Worm (Caenorhabditis elegans) whole organism, L4 larva: ENCODE data around the gene F48G7.7.

Source experiments
- F10B5.3 ChIP-seq: sonication (generic microtip); optimal IDR thresholded peaks from 2 replicates; lab custom pipeline; 2016; ENCODE audit warnings: mild to moderate bottlenecking, missing genetic modification characterization, missing compliant biosample characterization
- F37D6.2 ChIP-seq: sonication (generic microtip); optimal IDR thresholded peaks from 2 replicates; lab custom pipeline; 2016; ENCODE audit warnings: mild to moderate bottlenecking, missing genetic modification characterization, missing compliant biosample characterization
- aha-1 ChIP-seq: fragments of 150-350 bp; peaks from one replicate; lab custom pipeline; 2014; ENCODE audit warnings: missing biosample characterization, missing genetic modification characterization
- ceh-32 ChIP-seq: sonication (generic microtip); optimal IDR thresholded peaks from 2 replicates; lab custom pipeline; 2016; ENCODE audit warnings: mild to moderate bottlenecking, missing genetic modification characterization, missing compliant biosample characterization; ENCODE audit not compliant: poor library complexity
- ceh-44 ChIP-seq: fragments of 200-800 bp; sonication (Bioruptor generic); IDR thresholded peaks from 2 replicates; pipeline ENCODE4 v1.3.6; 2022; ENCODE audit warnings: missing genetic modification reagents, missing genetic modification characterization, missing compliant biosample characterization
- ces-1 ChIP-seq: fragments of 150-350 bp; sonication (generic microtip); optimal IDR thresholded peaks from 4 replicates; lab custom pipeline; 2014; ENCODE audit warnings: missing biosample characterization, missing genetic modification reagents, missing genetic modification characterization
- ctbp-1 ChIP-seq: fragments of 200-800 bp; sonication (Bioruptor generic); IDR thresholded peaks from 2 replicates; pipeline ENCODE4 v1.3.6; 2022; ENCODE audit warnings: missing genetic modification reagents, missing genetic modification characterization, missing compliant biosample characterization
- daf-16 ChIP-seq, 3 experiments: sonication (generic microtip); optimal IDR thresholded peaks; 2 replicates each; lab custom pipeline; 2016 to 2017; ENCODE audit warnings: missing genetic modification characterization in 3 of 3, missing genetic modification reagents in 3 of 3, mild to moderate bottlenecking in 2 of 3, missing compliant biosample characterization in 2 of 3, missing biosample characterization in 1 of 3, moderate library complexity in 1 of 3
- daf-19 ChIP-seq: fragments of 200-800 bp; sonication (Bioruptor generic); conservative IDR thresholded peaks from 2 replicates; pipeline ENCODE4 v1.3.6; 2022; ENCODE audit warnings: missing genetic modification characterization, missing compliant biosample characterization
- daf-8 ChIP-seq: fragments of 200-800 bp; sonication (Bioruptor generic); IDR thresholded peaks from 2 replicates; pipeline ENCODE4 v1.3.6; 2022; ENCODE audit warnings: missing genetic modification characterization, missing compliant biosample characterization
- dmd-6 ChIP-seq: fragments of 200-800 bp; sonication (Bioruptor generic); IDR thresholded peaks from 2 replicates; pipeline ENCODE4 v1.3.6; 2022; ENCODE audit warnings: missing genetic modification reagents, missing genetic modification characterization, missing compliant biosample characterization
- dpl-1 ChIP-seq: fragments of 150-350 bp; optimal IDR thresholded peaks from 2 replicates; lab custom pipeline; 2014; ENCODE audit warnings: missing biosample characterization, missing genetic modification reagents, missing genetic modification characterization
- duxl-1 ChIP-seq: sonication (generic microtip); optimal IDR thresholded peaks from 2 replicates; lab custom pipeline; 2016; ENCODE audit warnings: mild to moderate bottlenecking, missing genetic modification characterization, moderate library complexity, missing compliant biosample characterization; ENCODE audit not compliant: poor library complexity
- egl-27 ChIP-seq: sonication (generic microtip); optimal IDR thresholded peaks from 3 replicates; lab custom pipeline; 2017; ENCODE audit warnings: missing biosample characterization, missing genetic modification reagents, missing genetic modification characterization
- egl-43 ChIP-seq: fragments of 200-800 bp; sonication (Bioruptor generic); IDR thresholded peaks from 2 replicates; pipeline ENCODE4 v1.3.6; 2022; ENCODE audit warnings: missing genetic modification reagents, missing genetic modification characterization, missing compliant biosample characterization
- fkh-10 ChIP-seq: fragments of 150-350 bp; optimal IDR thresholded peaks from 2 replicates; lab custom pipeline; 2014; ENCODE audit warnings: missing biosample characterization, missing genetic modification reagents, missing genetic modification characterization
- hif-1 ChIP-seq, 2 experiments: sonication (generic microtip); optimal IDR thresholded peaks; 2 replicates each; lab custom pipeline; 2016 to 2017; ENCODE audit warnings: missing compliant biosample characterization in 2 of 2, missing genetic modification characterization in 2 of 2, missing genetic modification reagents in 2 of 2, missing genotype in 2 of 2, mild to moderate bottlenecking in 1 of 2
- hlh-30 ChIP-seq: sonication (generic microtip); optimal IDR thresholded peaks from 2 replicates; lab custom pipeline; 2017; ENCODE audit warnings: antibody characterized with exemption, mild to moderate bottlenecking, missing genetic modification characterization, missing compliant biosample characterization; ENCODE audit not compliant: insufficient read depth
- hmg-1.1 ChIP-seq: fragments of 200-800 bp; sonication (Bioruptor generic); IDR thresholded peaks from 2 replicates; pipeline ENCODE4 v1.3.6; 2022; ENCODE audit warnings: missing genetic modification reagents, missing genetic modification characterization, missing compliant biosample characterization
- jun-1 ChIP-seq: fragments of 150-350 bp; optimal IDR thresholded peaks from 2 replicates; lab custom pipeline; 2014; ENCODE audit warnings: missing biosample characterization, missing genetic modification reagents, missing genetic modification characterization
- lin-1 ChIP-seq: fragments of 200-800 bp; sonication (Bioruptor generic); IDR thresholded peaks from 2 replicates; pipeline ENCODE4 v1.3.6; 2022; ENCODE audit warnings: missing genetic modification reagents, missing genetic modification characterization, missing compliant biosample characterization
- lin-13 ChIP-seq: fragments of 150-350 bp; optimal IDR thresholded peaks from 2 replicates; lab custom pipeline; 2014; ENCODE audit warnings: missing biosample characterization, missing genetic modification reagents, missing genetic modification characterization
- lin-38 ChIP-seq: fragments of 200-800 bp; sonication (Bioruptor generic); IDR thresholded peaks from 2 replicates; pipeline ENCODE4 v1.3.6; 2022; ENCODE audit warnings: missing genetic modification reagents, missing genetic modification characterization, missing compliant biosample characterization
- madf-9 ChIP-seq: fragments of 200-800 bp; sonication (Bioruptor generic); conservative IDR thresholded peaks from 2 replicates; pipeline ENCODE4 v1.3.6; 2022; ENCODE audit warnings: missing genetic modification reagents, missing genetic modification characterization, missing compliant biosample characterization
- mdl-1 ChIP-seq, 2 experiments: fragments of 150-350 bp in 1 of 2; sonication (generic microtip) in 1 of 2; optimal IDR thresholded peaks; 2 replicates each; lab custom pipeline; 2014 to 2017; ENCODE audit warnings: missing biosample characterization in 2 of 2, missing genetic modification characterization in 2 of 2
- mdt-29 ChIP-seq: fragments of 200-800 bp; sonication (Bioruptor generic); IDR thresholded peaks from 2 replicates; pipeline ENCODE4 v1.3.6; 2022; ENCODE audit warnings: missing genetic modification reagents, missing genetic modification characterization, missing compliant biosample characterization
- mxl-3 ChIP-seq: fragments of 200-800 bp; sonication (Bioruptor generic); optimal IDR thresholded peaks from 2 replicates; lab custom pipeline; 2018; ENCODE audit warnings: mild to moderate bottlenecking, missing genetic modification characterization, missing compliant biosample characterization
- nhr-10 ChIP-seq: fragments of 150-350 bp; optimal IDR thresholded peaks from 2 replicates; lab custom pipeline; 2014; ENCODE audit warnings: missing biosample characterization, missing genetic modification characterization
- nhr-11 ChIP-seq: fragments of 150-350 bp; optimal IDR thresholded peaks from 2 replicates; lab custom pipeline; 2014; ENCODE audit warnings: missing biosample characterization, missing genetic modification characterization
- nhr-28 ChIP-seq: fragments of 150-350 bp; optimal IDR thresholded peaks from 2 replicates; lab custom pipeline; 2014; ENCODE audit warnings: missing biosample characterization, missing genetic modification characterization
- nhr-41 ChIP-seq: fragments of 200-800 bp; sonication (Bioruptor generic); IDR thresholded peaks from 2 replicates; pipeline ENCODE4 v1.3.6; 2022; ENCODE audit warnings: missing genetic modification reagents, missing genetic modification characterization, missing compliant biosample characterization
- nhr-48 ChIP-seq: sonication (generic microtip); optimal IDR thresholded peaks from 2 replicates; lab custom pipeline; 2016; ENCODE audit warnings: mild to moderate bottlenecking, missing genetic modification characterization, missing compliant biosample characterization
- nhr-77 ChIP-seq: fragments of 150-350 bp; optimal IDR thresholded peaks from 2 replicates; lab custom pipeline; 2014; ENCODE audit warnings: missing biosample characterization, missing genetic modification characterization
- saeg-2 ChIP-seq: fragments of 200-800 bp; sonication (Bioruptor generic); IDR thresholded peaks from 2 replicates; pipeline ENCODE4 v1.3.6; 2022; ENCODE audit warnings: missing genetic modification reagents, missing genetic modification characterization, missing compliant biosample characterization
- set-16 ChIP-seq: fragments of 200-800 bp; sonication (Bioruptor generic); IDR thresholded peaks from 2 replicates; pipeline ENCODE4 v1.3.6; 2022; ENCODE audit warnings: missing genetic modification reagents, missing genetic modification characterization, missing compliant biosample characterization
- spr-3 ChIP-seq: fragments of 200-800 bp; sonication (Bioruptor generic); optimal IDR thresholded peaks from 2 replicates; lab custom pipeline; 2018; ENCODE audit warnings: mild to moderate bottlenecking, missing genetic modification characterization, missing compliant biosample characterization
- unc-39 ChIP-seq: sonication (generic microtip); optimal IDR thresholded peaks from 2 replicates; lab custom pipeline; 2017; ENCODE audit warnings: missing biosample characterization, missing genetic modification characterization
- unc-62 ChIP-seq, 3 experiments: fragments of 150-350 bp in 1 of 3; sonication (generic microtip); optimal IDR thresholded peaks in 2 of 3; peaks in 1 of 3; 1 replicate in 1 of 3; 2 replicates in 2 of 3; lab custom pipeline; 2014 to 2017; ENCODE audit warnings: missing biosample characterization in 3 of 3, missing genetic modification characterization in 3 of 3, missing genetic modification reagents in 3 of 3, missing genotype in 1 of 3
- vab-7 ChIP-seq: fragments of 200-800 bp; sonication (Bioruptor generic); IDR thresholded peaks from 2 replicates; pipeline ENCODE4 v1.3.6; 2022; ENCODE audit warnings: missing genetic modification reagents, missing genetic modification characterization, missing compliant biosample characterization
- zfp-3 ChIP-seq: fragments of 200-800 bp; sonication (Bioruptor generic); conservative IDR thresholded peaks from 2 replicates; pipeline ENCODE4 v1.3.6; 2022; ENCODE audit warnings: missing genetic modification reagents, missing genetic modification characterization, missing compliant biosample characterization
- ztf-7 ChIP-seq: fragments of 150-350 bp; optimal IDR thresholded peaks from 2 replicates; lab custom pipeline; 2014; ENCODE audit warnings: missing biosample characterization, missing genetic modification characterization

The F48G7.7 gene

ce11 chrV:626321-626720 is at the start of gene F48G7.7:
Gene F48G7.7 (minus strand): TSS chrV:626421.
- TF ChIP-seq daf-16 (GFP tag; optimal IDR thresholded peaks at IDR 0.05; lab: Kevin White, UChicago) (no peak), daf-16 (tag; optimal IDR thresholded peaks at IDR 0.05; lab: Kevin White, UChicago) (peak; percentile 10), fkh-10 (no peak), unc-62 (GFP tag; optimal IDR thresholded peaks at IDR 0.05 in 1 of 2; lab: Kevin White, UChicago) (peak in 1 of 2 experiments; percentile 29), unc-62 (tag; optimal IDR thresholded peaks at IDR 0.05; lab: Kevin White, UChicago) (no peak)
- TF ChIP-seq, all 104 proteins: peak for 2

ce11 chrV:674213-674612 is 48.0 kb upstream of the F48G7.7 start, which contains the start of gene sru-25:
Gene sru-25 (minus strand): TSS chrV:674313.
- no peak for TF ChIP-seq aha-1 (tag; lab: Kevin White, UChicago)
- TF ChIP-seq ceh-32 (tag; lab: Kevin White, UChicago), result no peak
- no peak for TF ChIP-seq ces-1
- no peak for TF ChIP-seq mdt-29 (GFP tag; lab: Robert Waterston, UW)
- no peak for TF ChIP-seq ctbp-1 (GFP tag; lab: Robert Waterston, UW)
- no peak for TF ChIP-seq egl-27 (tag; lab: Kevin White, UChicago)
- TF ChIP-seq F10B5.3 (tag; lab: Kevin White, UChicago), result no peak
- no peak for TF ChIP-seq nhr-48 (tag; lab: Kevin White, UChicago)
- no peak for TF ChIP-seq nhr-41 (GFP tag; lab: Robert Waterston, UW)
- TF ChIP-seq madf-9 (GFP tag; lab: Robert Waterston, UW), result no peak
- TF ChIP-seq vab-7 (GFP tag; lab: Robert Waterston, UW), result no peak
- no peak for TF ChIP-seq saeg-2
- TF ChIP-seq nhr-10, result no peak
- TF ChIP-seq egl-43 (GFP tag; lab: Robert Waterston, UW), result no peak
- no peak for TF ChIP-seq lin-1 (GFP tag; lab: Robert Waterston, UW)

ce11 chrV:671342-671741 is 45.1 kb upstream of the F48G7.7 start, which contains the start of gene sru-24:
Gene sru-24 (minus strand): TSS chrV:671442.
- TF ChIP-seq nhr-48 (tag; lab: Kevin White, UChicago), result no peak
- TF ChIP-seq F37D6.2 (tag; lab: Kevin White, UChicago), result no peak
- TF ChIP-seq ztf-7 (tag; lab: Kevin White, UChicago), result no peak
- no peak for TF ChIP-seq hif-1 (tag; optimal IDR thresholded peaks at IDR 0.05; lab: Kevin White, UChicago)
- no peak for TF ChIP-seq daf-19
- TF ChIP-seq jun-1 (tag; lab: Kevin White, UChicago), result no peak
- no peak for TF ChIP-seq dpl-1
- no peak for TF ChIP-seq hmg-1.1 (GFP tag; lab: Robert Waterston, UW)
- no peak for TF ChIP-seq lin-38
- no peak for TF ChIP-seq unc-39
- no peak for TF ChIP-seq zfp-3
- TF ChIP-seq nhr-11 (tag; lab: Kevin White, UChicago), result no peak
- no peak for TF ChIP-seq saeg-2
- TF ChIP-seq ctbp-1 (GFP tag; lab: Robert Waterston, UW), result no peak
- no peak for TF ChIP-seq daf-8 (GFP tag; lab: Robert Waterston, UW)
- no peak for TF ChIP-seq mxl-3 (GFP tag; lab: Kevin White, UChicago)
- no peak for TF ChIP-seq ceh-44
- no peak for TF ChIP-seq duxl-1 (tag; lab: Kevin White, UChicago)
- TF ChIP-seq, all 104 proteins: peak for 0

ce11 chrV:667459-667858 is 41.2 kb upstream of the F48G7.7 start, which contains the start of gene nhr-180:
Gene nhr-180 (minus strand): TSS chrV:667510.
- TF ChIP-seq aha-1 (tag; lab: Kevin White, UChicago) (peak; percentile 13), nhr-28 (tag; lab: Kevin White, UChicago) (peak; percentile 39), duxl-1 (tag; lab: Kevin White, UChicago) (peak; percentile 58), nhr-77 (tag; lab: Kevin White, UChicago) (peak; percentile 6), dmd-6 (GFP tag; lab: Robert Waterston, UW) (peak; percentile 61; the same call in 1 of the 2 replicates), hmg-1.1 (GFP tag; lab: Robert Waterston, UW) (0 out of 2 replicates have a peak, but pooled peaks have one; percentile 12), mdl-1 (tag; optimal IDR thresholded peaks at IDR 0.05; lab: Kevin White, UChicago) (peak; percentile 37 to 74), hlh-30 (tag; lab: Kevin White, UChicago) (peak; percentile 69), spr-3 (GFP tag; lab: Kevin White, UChicago) (no peak), set-16 (GFP tag; lab: Robert Waterston, UW) (no peak), lin-13 (GFP tag; lab: Kevin White, UChicago) (no peak), mxl-3 (GFP tag; lab: Kevin White, UChicago) (peak; percentile 33)
